Worm (Caenorhabditis elegans) whole organism, young adult: ENCODE measurements around the gene ykt-6.

ENCODE experiments used
- Y79H2A.3 ChIP-seq: fragments of 200-800 bp; sonication (Bioruptor generic); conservative IDR thresholded peaks from 2 replicates; pipeline ENCODE4 v1.3.6; 2022; ENCODE audit warnings: missing genetic modification reagents, missing genetic modification characterization, missing compliant biosample characterization
- attf-3 ChIP-seq: fragments of 200-800 bp; sonication (Bioruptor generic); conservative IDR thresholded peaks from 2 replicates; pipeline ENCODE4 v1.3.6; 2022; ENCODE audit warnings: missing genetic modification reagents, missing genetic modification characterization, missing compliant biosample characterization
- ceh-100 ChIP-seq: fragments of 200-800 bp; sonication (Bioruptor generic); IDR thresholded peaks from 2 replicates; pipeline ENCODE4 v1.3.6; 2022; ENCODE audit warnings: missing genetic modification reagents, missing genetic modification characterization, missing compliant biosample characterization
- fkh-3 ChIP-seq: sonication (generic microtip); optimal IDR thresholded peaks from 2 replicates; lab custom pipeline; 2016; ENCODE audit warnings: mild to moderate bottlenecking, missing genetic modification characterization, missing compliant biosample characterization
- nfya-2 ChIP-seq: fragments of 200-800 bp; sonication (Bioruptor generic); IDR thresholded peaks from 2 replicates; pipeline ENCODE4 v1.3.6; 2022; ENCODE audit warnings: missing genetic modification reagents, missing genetic modification characterization, missing compliant biosample characterization
- nhr-120 ChIP-seq: fragments of 200-800 bp; sonication (Bioruptor generic); IDR thresholded peaks from 2 replicates; pipeline ENCODE4 v1.3.6; 2022; ENCODE audit warnings: missing genetic modification characterization, missing compliant biosample characterization
- rcor-1 ChIP-seq: fragments of 200-800 bp; sonication (Bioruptor generic); IDR thresholded peaks from 2 replicates; pipeline ENCODE4 v1.3.6; 2022; ENCODE audit warnings: missing genetic modification reagents, missing genetic modification characterization, missing compliant biosample characterization
- somi-1 ChIP-seq: fragments of 200-800 bp; sonication (Bioruptor generic); optimal IDR thresholded peaks from 2 replicates; lab custom pipeline; 2018; ENCODE audit warnings: mild to moderate bottlenecking, missing genetic modification characterization, missing compliant biosample characterization

DNA sequence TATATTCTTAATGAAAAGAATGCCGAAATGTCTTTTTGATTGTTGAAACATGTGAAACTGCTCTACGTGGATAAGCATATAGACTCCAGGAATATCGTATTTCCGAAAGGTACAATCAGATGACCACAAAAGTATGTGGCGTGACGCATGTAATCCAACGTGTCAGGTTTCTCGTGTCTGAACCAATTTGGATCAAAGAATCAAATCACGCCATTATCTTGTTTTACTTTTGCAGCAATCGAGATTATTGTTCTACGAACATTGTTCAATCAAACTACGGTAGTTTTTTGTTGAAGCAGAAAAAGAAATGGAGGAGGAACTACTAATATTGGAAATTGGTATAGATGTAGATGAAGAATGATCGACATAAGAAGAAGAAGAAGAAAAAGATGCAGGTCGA is 13.7 kb downstream of the ykt-6 start:
- no peak for TF ChIP-seq somi-1 (GFP tag; lab: Kevin White, UChicago)
- TF ChIP-seq Y79H2A.3, result no peak
- TF ChIP-seq attf-3 (GFP tag; lab: Robert Waterston, UW), result no peak
- TF ChIP-seq fkh-3 (tag; lab: Kevin White, UChicago), result no peak
- TF ChIP-seq rcor-1 (GFP tag; lab: Robert Waterston, UW), result no peak
- no peak for TF ChIP-seq nfya-2 (GFP tag; lab: Robert Waterston, UW)
- no peak for TF ChIP-seq nhr-120 (GFP tag; lab: Robert Waterston, UW)
- no peak for TF ChIP-seq ceh-100 (GFP tag; lab: Robert Waterston, UW)
